Worm (Caenorhabditis elegans) whole organism, L4/young adult: ENCODE data around the gene cat-2.

Experiments used
- W03F9.2 ChIP-seq: fragments of 150-350 bp; optimal IDR thresholded peaks from 2 replicates; lab custom pipeline; 2014; ENCODE audit warnings: missing biosample characterization, missing genetic modification characterization
- dao-5 ChIP-seq: sonication (generic microtip); optimal IDR thresholded peaks from 2 replicates; lab custom pipeline; 2016; ENCODE audit warnings: missing genotype, missing genetic modification characterization, moderate library complexity, missing compliant biosample characterization
- him-1 ChIP-seq: sonication (generic microtip); optimal IDR thresholded peaks from 2 replicates; lab custom pipeline; 2016; ENCODE audit warnings: missing genotype, missing genetic modification reagents, missing genetic modification characterization, missing compliant biosample characterization

DNA sequence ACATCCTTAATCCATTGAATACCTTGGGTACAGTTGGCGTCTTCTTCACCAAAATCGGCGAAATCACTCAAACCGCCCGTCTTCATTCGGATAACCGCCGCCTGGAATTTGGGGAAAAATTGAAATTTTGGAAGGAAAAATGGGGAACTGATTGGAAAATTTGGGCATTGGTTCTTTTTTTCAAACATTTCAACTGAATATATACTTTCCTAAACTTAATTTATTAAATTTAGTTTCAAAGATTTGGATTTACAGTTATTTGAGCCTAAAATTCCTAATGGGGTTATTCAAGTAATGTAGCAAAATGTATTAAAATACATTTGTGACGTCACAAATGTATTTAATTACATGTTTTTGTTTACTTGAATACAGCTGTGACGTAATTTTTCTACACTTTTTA lies 19.9 kb upstream of the cat-2 start, which contains the start of gene laat-1:
- TF ChIP-seq W03F9.2 (tag; lab: Kevin White, UChicago) (no peak), dao-5 (tag; lab: Kevin White, UChicago) (no peak), him-1 (tag; lab: Kevin White, UChicago) (no peak)
